Fruit fly (Drosophila melanogaster): Measurements from ENCODE around the gene tin.

tin gene

DNA sequence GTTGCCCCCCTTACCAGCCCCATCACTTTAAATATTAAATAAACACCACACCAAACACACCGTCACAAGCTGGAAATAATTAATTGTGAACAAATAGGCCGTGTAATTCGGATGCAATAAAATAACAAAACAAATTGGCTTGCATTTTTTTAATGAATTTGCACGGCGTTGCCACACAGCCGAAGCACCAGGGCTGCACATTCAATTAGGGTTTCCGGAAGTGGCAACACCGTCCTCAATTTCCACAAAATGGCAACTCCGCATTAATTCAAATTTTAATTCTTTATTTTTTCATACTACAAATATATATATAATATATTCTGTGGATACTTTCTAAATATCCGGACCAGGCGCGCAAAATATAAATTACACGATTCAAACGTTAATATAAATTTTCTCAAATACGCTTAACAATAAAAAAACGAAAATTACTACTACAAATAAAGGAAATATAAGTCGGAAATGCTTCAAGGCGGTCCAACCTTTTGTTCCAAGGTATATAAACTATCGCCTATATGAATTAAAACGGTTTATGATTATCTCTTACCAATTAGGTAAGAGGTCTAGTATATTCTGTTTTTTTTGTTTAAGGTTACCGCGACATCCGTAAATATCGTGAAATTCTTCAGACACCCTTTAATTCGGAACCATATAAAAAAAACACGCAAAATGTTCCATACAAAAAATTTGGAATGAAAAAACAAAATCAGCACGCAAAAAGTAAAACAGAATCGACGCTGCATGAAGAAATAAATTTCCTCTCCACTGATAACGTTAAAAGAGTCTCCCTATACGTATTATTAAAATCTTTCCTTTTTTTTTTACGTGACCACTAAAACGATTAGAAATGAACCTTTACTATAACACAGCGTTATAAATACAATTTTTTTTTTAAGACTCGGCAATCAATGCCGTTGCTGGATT is 5.1 kb upstream of the tin start:
- TF ChIP-seq CG17186 (GFP tag; optimal IDR thresholded peaks at IDR 0.05) (peak; percentile 35), CG15479 (GFP tag; optimal IDR thresholded peaks at IDR 0.05) (no peak), amos (GFP tag; IDR thresholded peaks at IDR 0.05; ENCODE audit: partially characterized antibody) (peak; percentile 45), br (optimal IDR thresholded peaks at IDR 0.05) (no peak), CG7928 (GFP tag; optimal IDR thresholded peaks at IDR 0.05) (peak; percentile 97), CG9609 (GFP tag; optimal IDR thresholded peaks at IDR 0.05) (no peak), mirr (GFP tag; optimal IDR thresholded peaks at IDR 0.05) (peak; percentile 52), esg (GFP tag; conservative IDR thresholded peaks at IDR 0.05) (no peak), luna (GFP tag; optimal IDR thresholded peaks at IDR 0.05) (no peak), Med (GFP tag) (peak; percentile 69), CG1603 (tag; optimal IDR thresholded peaks at IDR 0.05) (peak; percentile 79), YL-1 (GFP tag; optimal IDR thresholded peaks at IDR 0.05) (peak; percentile 97), unpg (GFP tag; optimal IDR thresholded peaks at IDR 0.05) (peak; percentile 32), CHES-1-like (GFP tag; optimal IDR thresholded peaks at IDR 0.05) (peak; percentile 11), row (GFP tag; IDR thresholded peaks at IDR 0.05) (peak; percentile 61; the same call in 2 of the 3 replicates), al (GFP tag; IDR thresholded peaks at IDR 0.05) (0 out of 2 replicates have a peak, but pooled peaks have one; percentile 8), Hr3 (GFP tag; optimal IDR thresholded peaks at IDR 0.05) (peak; percentile 26), gce (GFP tag; IDR thresholded peaks at IDR 0.05) (no peak), B-H1 (GFP tag; IDR thresholded peaks at IDR 0.05) (no peak), CG5245 (GFP tag; optimal IDR thresholded peaks at IDR 0.05) (no peak), Dbx (GFP tag; IDR thresholded peaks at IDR 0.05) (peak; percentile 55; the same call in 1 of the 3 replicates), CG34422 (GFP tag; IDR thresholded peaks at IDR 0.05) (0 out of 3 replicates have a peak, but pooled peaks have one; percentile 39), CG14710 (tag; optimal IDR thresholded peaks at IDR 0.05) (peak; percentile 65), schlank (tag; optimal IDR thresholded peaks at IDR 0.05) (peak; percentile 28), CG3281 (GFP tag; optimal IDR thresholded peaks at IDR 0.05) (peak; percentile 72), Fer3 (tag; optimal IDR thresholded peaks at IDR 0.05) (peak; percentile 49), CG18619 (GFP tag; optimal IDR thresholded peaks at IDR 0.05) (peak; percentile 43), CG12299 (tag; optimal IDR thresholded peaks at IDR 0.05) (peak; percentile 21), ash1 (GFP tag; optimal IDR thresholded peaks at IDR 0.05) (no peak), vvl (GFP tag; IDR thresholded peaks at IDR 0.05) (peak; percentile 86), Sry-δ (GFP tag; optimal IDR thresholded peaks at IDR 0.05) (peak; percentile 50), CG8924 (tag; optimal IDR thresholded peaks at IDR 0.05) (peak; percentile 32), CG11695 (GFP tag; IDR thresholded peaks at IDR 0.05) (peak; percentile 9; the same call in 1 of the 3 replicates), disco-r (GFP tag; optimal IDR thresholded peaks at IDR 0.05) (no peak), Dref (GFP tag; IDR thresholded peaks at IDR 0.05) (peak; percentile 39), CG34376 (GFP tag; optimal IDR thresholded peaks at IDR 0.05) (peak; percentile 64), her (GFP tag; optimal IDR thresholded peaks at IDR 0.05) (no peak), sob (GFP tag; IDR thresholded peaks at IDR 0.05) (peak; percentile 61), lbe (GFP tag; optimal IDR thresholded peaks at IDR 0.05) (peak; percentile 8), CG12744 (GFP tag; optimal IDR thresholded peaks at IDR 0.05) (no peak), gro (GFP tag; optimal IDR thresholded peaks at IDR 0.05) (no peak), CG4328 (GFP tag; optimal IDR thresholded peaks at IDR 0.05) (peak; percentile 72), grau (tag; optimal IDR thresholded peaks at IDR 0.05) (peak; percentile 59), dmrt11E (tag; optimal IDR thresholded peaks at IDR 0.05) (no peak), Fer1 (GFP tag; optimal IDR thresholded peaks at IDR 0.05) (peak; percentile 66), dan (GFP tag; IDR thresholded peaks at IDR 0.05) (no peak), CG32532 (GFP tag; IDR thresholded peaks at IDR 0.05) (peak; percentile 53), yki (optimal IDR thresholded peaks at IDR 0.05) (no peak), Atf3 (GFP tag; optimal IDR thresholded peaks at IDR 0.05) (no peak), CG3407 (GFP tag; optimal IDR thresholded peaks at IDR 0.05) (no peak)

All from whole organism, embryonic.